Worm (Caenorhabditis elegans): ENCODE data around the gene C10B5.1.
A peak's percentile ranks its signal among the peaks of the same experiment; 100 is the strongest.

C10B5.1 gene

DNA sequence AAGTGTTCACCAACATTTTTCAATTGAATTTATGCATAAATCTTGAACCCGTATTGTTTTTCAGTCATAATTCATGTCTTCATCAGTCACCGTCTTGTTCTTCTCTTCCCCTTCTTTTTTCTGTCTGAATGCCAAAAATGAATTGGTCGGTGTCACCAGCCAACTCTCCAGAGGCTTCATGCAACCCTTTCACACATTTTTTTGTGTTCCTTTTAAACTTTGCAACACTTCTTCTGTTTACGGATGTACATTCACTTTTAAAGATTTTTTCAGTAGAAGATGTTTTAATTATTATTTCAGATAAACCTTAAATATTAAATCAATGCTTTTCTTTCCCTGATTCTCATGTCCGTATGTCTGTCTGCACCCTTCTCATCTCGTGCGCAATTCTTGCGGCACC, 20.1 kb upstream of the C10B5.1 start, which contains the start of gene acr-16:
Gene acr-16, plus strand, starts transcription at position 301 of the 400 bp plus-strand sequence.
- TF ChIP-seq nhr-28 (tag; optimal IDR thresholded peaks at IDR 0.05) (no peak), nhr-76 (tag; optimal IDR thresholded peaks at IDR 0.05) (no peak), ceh-63 (GFP tag; optimal IDR thresholded peaks at IDR 0.05) (no peak), ces-1 (GFP tag; optimal IDR thresholded peaks at IDR 0.05) (no peak), snu-23 (GFP tag; optimal IDR thresholded peaks at IDR 0.05) (no peak), xbp-1 (tag; optimal IDR thresholded peaks at IDR 0.05) (no peak), C04F5.9 (tag; optimal IDR thresholded peaks at IDR 0.05) (no peak)

DNA sequence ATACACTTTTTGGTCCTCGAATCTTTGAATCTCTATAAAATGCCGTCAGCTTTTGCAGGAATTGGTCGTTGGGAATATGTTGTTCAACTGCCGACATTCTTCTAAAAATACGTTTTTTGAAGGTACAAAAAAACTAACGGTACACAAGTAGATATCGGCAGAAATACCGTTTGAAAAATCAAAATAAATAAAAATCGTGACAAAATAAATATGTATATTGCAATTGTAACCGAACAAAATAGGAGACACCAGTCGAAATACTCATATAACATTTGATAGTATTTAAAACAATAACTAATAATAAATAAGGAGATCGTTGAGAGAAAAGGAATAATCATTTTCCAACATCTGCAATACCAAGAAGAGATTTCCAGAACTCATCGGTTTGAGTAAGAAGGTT, 16.0 kb upstream of the C10B5.1 start, which contains the start of gene F25G6.8:
Gene F25G6.8, minus strand, starts transcription at position 101 of the 400 bp plus-strand sequence.
- TF ChIP-seq ets-5 (GFP tag; IDR thresholded peaks at IDR 0.05) = no peak
- TF ChIP-seq zip-4 (GFP tag; optimal IDR thresholded peaks at IDR 0.05) = no peak
- no peak for TF ChIP-seq ztf-11 (tag; optimal IDR thresholded peaks at IDR 0.05)
- no peak for TF ChIP-seq C34B4.2 (tag; optimal IDR thresholded peaks at IDR 0.05)
- TF ChIP-seq alr-1 (tag; optimal IDR thresholded peaks at IDR 0.05; ENCODE audit: borderline replicate concordance) = no peak
- TF ChIP-seq unc-98 (GFP tag; IDR thresholded peaks at IDR 0.05) = no peak
- TF ChIP-seq zag-1 (tag; optimal IDR thresholded peaks at IDR 0.05) = no peak
- no peak for TF ChIP-seq pag-3 (tag; optimal IDR thresholded peaks at IDR 0.05; ENCODE audit: borderline replicate concordance, insufficient read depth)
- no peak for TF ChIP-seq pax-3 (tag; optimal IDR thresholded peaks at IDR 0.05)
- no peak for TF ChIP-seq ama-1 (optimal IDR thresholded peaks at IDR 0.05)
- no peak for TF ChIP-seq Y116A8C.19 (tag; optimal IDR thresholded peaks at IDR 0.05; ENCODE audit: borderline replicate concordance)
- no peak for TF ChIP-seq fos-1 (tag; optimal IDR thresholded peaks at IDR 0.05)
- TF ChIP-seq fkh-4 (tag; optimal IDR thresholded peaks at IDR 0.05; ENCODE audit: borderline replicate concordance) = no peak
- no peak for TF ChIP-seq tlp-1 (tag; optimal IDR thresholded peaks at IDR 0.05)
- TF ChIP-seq nhr-20 (tag; optimal IDR thresholded peaks at IDR 0.05) = no peak
- TF ChIP-seq nhr-11 (tag; optimal IDR thresholded peaks at IDR 0.05) = no peak
- TF ChIP-seq ceh-82 (tag; optimal IDR thresholded peaks at IDR 0.05) = no peak

DNA sequence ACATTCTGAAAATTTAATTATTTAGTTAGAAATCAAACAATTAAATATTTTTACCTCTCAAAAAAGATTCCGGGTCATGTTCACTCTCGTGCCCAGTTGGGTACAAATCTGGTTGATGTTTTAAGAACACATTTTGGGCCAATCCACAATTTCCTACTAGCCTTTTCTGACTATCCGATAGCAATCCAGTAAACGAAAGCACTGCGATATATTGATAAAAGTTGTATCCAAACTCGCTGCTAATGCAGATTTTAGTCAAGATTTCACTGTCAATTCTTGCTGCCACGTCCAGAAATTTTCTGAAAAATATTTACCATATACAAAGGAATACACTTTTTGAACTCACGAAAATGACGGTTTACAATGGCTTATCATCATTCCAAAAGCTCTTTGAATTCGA, 11.9 kb upstream of the C10B5.1 start:
- TF ChIP-seq jun-1 (tag; optimal IDR thresholded peaks at IDR 0.05) (no peak), efl-1 (optimal IDR thresholded peaks at IDR 0.05) (no peak), efl-1 (GFP tag; optimal IDR thresholded peaks at IDR 0.05 in 1 of 2) (peak in 1 of 2 experiments; percentile 76), snpc-4 (tag; optimal IDR thresholded peaks at IDR 0.05) (no peak), ceh-8 (GFP tag; optimal IDR thresholded peaks at IDR 0.05) (no peak)

DNA sequence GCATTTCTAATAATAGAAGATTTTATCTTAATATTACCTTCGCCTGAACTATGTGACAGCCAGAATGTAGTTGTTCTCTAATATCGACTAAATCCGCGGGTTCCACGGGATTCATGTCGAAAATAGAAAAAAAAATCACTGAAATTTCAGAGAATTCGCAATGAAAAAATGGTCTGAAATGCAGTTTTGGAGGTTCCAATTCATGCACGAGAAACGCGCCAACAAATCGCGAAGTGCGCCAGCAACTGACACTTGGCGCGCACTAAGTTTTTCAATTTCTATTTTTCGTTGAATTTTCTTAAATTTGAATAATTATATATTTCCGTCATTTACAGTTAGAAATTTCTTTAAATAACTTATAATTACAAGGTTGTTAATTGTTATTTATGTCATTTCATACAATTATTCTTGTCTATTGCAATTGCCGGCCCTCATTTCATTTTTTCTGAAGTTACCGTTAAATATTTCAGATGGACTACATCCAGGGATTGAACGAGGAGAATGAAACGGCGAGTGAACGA, 11.2 kb upstream of the C10B5.1 start, which contains the start of the genes F25G6.9 and symk-1:
Gene F25G6.9, minus strand, starts transcription at position 160 of the 521 bp plus-strand sequence.
Gene symk-1, plus strand, starts transcription at position 471 of the 521 bp plus-strand sequence.
- TF ChIP-seq egl-13 (tag; optimal IDR thresholded peaks at IDR 0.05) (peak; percentile 29), nhr-47 (tag; optimal IDR thresholded peaks at IDR 0.05) (peak; percentile 89), lin-15B (tag; optimal IDR thresholded peaks at IDR 0.05) (peak; percentile 16), efl-3 (GFP tag; optimal IDR thresholded peaks at IDR 0.05) (no peak), nhr-71 (tag; optimal IDR thresholded peaks at IDR 0.05) (peak; percentile 86), xbp-1 (tag; optimal IDR thresholded peaks at IDR 0.05) (peak; percentile 76), tbx-2 (tag; optimal IDR thresholded peaks at IDR 0.05) (peak; percentile 81), fkh-10 (GFP tag; optimal IDR thresholded peaks at IDR 0.05) (no peak), aly-2 (tag; optimal IDR thresholded peaks at IDR 0.05) (peak; percentile 56), fkh-8 (tag; optimal IDR thresholded peaks at IDR 0.05) (peak; percentile 9), zag-1 (tag; optimal IDR thresholded peaks at IDR 0.05) (no peak), lin-14 (GFP tag; optimal IDR thresholded peaks at IDR 0.05) (peak; percentile 72), elt-2 (tag; optimal IDR thresholded peaks at IDR 0.05) (peak; percentile 12), lsy-2 (tag; optimal IDR thresholded peaks at IDR 0.05) (peak; percentile 72 to 82), nhr-237 (tag; optimal IDR thresholded peaks at IDR 0.05) (no peak), lin-13 (GFP tag; optimal IDR thresholded peaks at IDR 0.05) (peak; percentile 41), ztf-4 (tag; optimal IDR thresholded peaks at IDR 0.05) (peak; percentile 12), ces-1 (GFP tag; optimal IDR thresholded peaks at IDR 0.05) (no peak), mdl-1 (tag; optimal IDR thresholded peaks at IDR 0.05) (peak in 1 of 2 experiments; percentile 37), mab-9 (GFP tag; IDR thresholded peaks at IDR 0.05) (no peak), aha-1 (tag; optimal IDR thresholded peaks at IDR 0.05) (no peak), irx-1 (tag; optimal IDR thresholded peaks at IDR 0.05) (peak; percentile 80), ztf-11 (tag; optimal IDR thresholded peaks at IDR 0.05) (peak in 1 of 2 experiments; percentile 41), nhr-19 (GFP tag; conservative IDR thresholded peaks at IDR 0.05) (peak; percentile 82)

Measured in whole organism, L1 larva.